Fruit fly (Drosophila melanogaster) whole organism, embryonic: ENCODE results near the gene Cont.

Source experiments
- Adf1 ChIP-seq: fragments of 200-800 bp; sonication (Bioruptor generic); IDR thresholded peaks from 2 replicates; pipeline ENCODE4 v1.3.6; 2022; ENCODE audit warnings: missing biosample characterization, missing genetic modification characterization
- Atf3 ChIP-seq: fragments of 200-800 bp; sonication (Bioruptor generic); optimal IDR thresholded peaks from 3 replicates; lab custom pipeline; 2016; ENCODE audit warnings: missing biosample characterization, missing genetic modification characterization
- CG10209 ChIP-seq: fragments of 200-800 bp; sonication (Bioruptor generic); optimal IDR thresholded peaks from 3 replicates; lab custom pipeline; 2017; ENCODE audit warnings: missing biosample characterization, mild to moderate bottlenecking, missing genetic modification characterization, missing genetic modification reagents
- CG10959 ChIP-seq: fragments of 200-800 bp; sonication (Bioruptor generic); IDR thresholded peaks from 2 replicates; pipeline ENCODE4 v1.3.6; 2022; ENCODE audit warnings: missing biosample characterization, missing genetic modification characterization
- CG11695 ChIP-seq: fragments of 200-800 bp; sonication (Bioruptor generic); IDR thresholded peaks from 3 replicates; pipeline ENCODE4 v1.3.6; 2022; ENCODE audit warnings: missing biosample characterization, missing genetic modification characterization
- CG12236 ChIP-seq: fragments of 200-800 bp; sonication (Bioruptor generic); optimal IDR thresholded peaks from 2 replicates; lab custom pipeline; 2016; ENCODE audit warnings: missing biosample characterization, missing genetic modification characterization
- CG12299 ChIP-seq: fragments of 200-800 bp; sonication (Bioruptor generic); optimal IDR thresholded peaks from 2 replicates; lab custom pipeline; 2018; ENCODE audit warnings: missing biosample characterization, mild to moderate bottlenecking, missing genetic modification characterization
- CG13624 ChIP-seq: fragments of 200-800 bp; sonication (Bioruptor generic); optimal IDR thresholded peaks from 2 replicates; lab custom pipeline; 2016; ENCODE audit warnings: missing biosample characterization, missing genetic modification characterization
- CG14667 ChIP-seq: fragments of 200-800 bp; sonication (Bioruptor generic); IDR thresholded peaks from 2 replicates; pipeline ENCODE4 v1.3.6; 2022; ENCODE audit warnings: missing biosample characterization, missing genetic modification characterization
- CG15479 ChIP-seq: fragments of 200-800 bp; sonication (Bioruptor generic); optimal IDR thresholded peaks from 3 replicates; lab custom pipeline; 2019; ENCODE audit warnings: missing biosample characterization, mild to moderate bottlenecking, missing genetic modification characterization, moderate library complexity
- CG15601 ChIP-seq: fragments of 200-800 bp; sonication (Bioruptor generic); optimal IDR thresholded peaks from 3 replicates; lab custom pipeline; 2019; ENCODE audit warnings: missing biosample characterization, mild to moderate bottlenecking, missing genetic modification characterization, moderate library complexity
- CG32532 ChIP-seq: fragments of 200-800 bp; sonication (Bioruptor generic); IDR thresholded peaks from 2 replicates; pipeline ENCODE4 v1.3.6; 2022; ENCODE audit warnings: missing biosample characterization, missing genetic modification characterization
- CG43689 ChIP-seq: fragments of 200-800 bp; sonication (Bioruptor generic); IDR thresholded peaks from 2 replicates; pipeline ENCODE4 v1.3.6; 2022; ENCODE audit warnings: missing biosample characterization, missing genetic modification characterization
- CG4404 ChIP-seq: fragments of 200-800 bp; sonication (Bioruptor generic); IDR thresholded peaks from 2 replicates; pipeline ENCODE4 v1.3.6; 2022; ENCODE audit warnings: missing biosample characterization, missing genetic modification characterization
- CG4424 ChIP-seq: fragments of 200-800 bp; sonication (Bioruptor generic); optimal IDR thresholded peaks from 3 replicates; lab custom pipeline; 2016; ENCODE audit warnings: missing biosample characterization, missing genetic modification characterization
- CG5245 ChIP-seq: fragments of 200-800 bp; sonication (Bioruptor generic); optimal IDR thresholded peaks from 3 replicates; lab custom pipeline; 2016; ENCODE audit warnings: missing biosample characterization, missing genetic modification characterization
- CG6654 ChIP-seq: fragments of 200-800 bp; sonication (Bioruptor generic); optimal IDR thresholded peaks from 2 replicates; lab custom pipeline; 2017; ENCODE audit warnings: missing biosample characterization, mild to moderate bottlenecking, missing genetic modification characterization
- CG7271 ChIP-seq: fragments of 200-800 bp; sonication (Bioruptor generic); optimal IDR thresholded peaks from 2 replicates; lab custom pipeline; 2018; ENCODE audit warnings: missing biosample characterization, mild to moderate bottlenecking, missing genetic modification characterization, moderate library complexity
- Fer1 ChIP-seq: fragments of 200-800 bp; sonication (Bioruptor generic); optimal IDR thresholded peaks from 2 replicates; lab custom pipeline; 2017; ENCODE audit warnings: missing biosample characterization, mild to moderate bottlenecking, missing genetic modification characterization
- Hand ChIP-seq: fragments of 200-800 bp; sonication (Bioruptor generic); optimal IDR thresholded peaks from 2 replicates; lab custom pipeline; 2017; ENCODE audit warnings: mild to moderate bottlenecking, missing biosample characterization, missing genetic modification reagents, missing genetic modification characterization
- Hsf ChIP-seq: fragments of 200-800 bp; sonication (Bioruptor generic); optimal IDR thresholded peaks from 3 replicates; lab custom pipeline; 2016; ENCODE audit warnings: missing biosample characterization, missing genetic modification characterization
- MBD-R2 ChIP-seq: fragments of 200-800 bp; sonication (Bioruptor generic); IDR thresholded peaks from 2 replicates; pipeline ENCODE4 v1.3.6; 2022; ENCODE audit warnings: missing biosample characterization, missing genetic modification characterization
- Neu2 ChIP-seq: fragments of 200-800 bp; sonication (Bioruptor generic); optimal IDR thresholded peaks from 3 replicates; lab custom pipeline; 2016; ENCODE audit warnings: missing biosample characterization, missing genetic modification characterization, borderline replicate concordance
- Poxn ChIP-seq: fragments of 200-800 bp; sonication (Bioruptor generic); IDR thresholded peaks from 2 replicates; pipeline ENCODE4 v1.3.6; 2022; ENCODE audit warnings: missing biosample characterization, missing genetic modification characterization
- Spps ChIP-seq: fragments of 200-800 bp; sonication (Bioruptor generic); optimal IDR thresholded peaks from 2 replicates; lab custom pipeline; 2018; ENCODE audit warnings: missing biosample characterization, mild to moderate bottlenecking, missing genetic modification characterization
- TFAM ChIP-seq: fragments of 200-800 bp; sonication (Bioruptor generic); optimal IDR thresholded peaks from 2 replicates; lab custom pipeline; 2017; ENCODE audit warnings: missing biosample characterization, missing genetic modification characterization, inconsistent platforms
- bcd ChIP-seq: fragments of 200-800 bp; sonication (Bioruptor generic); optimal IDR thresholded peaks from 2 replicates; lab custom pipeline; 2017; ENCODE audit warnings: missing biosample characterization, mild to moderate bottlenecking, missing genetic modification characterization
- bsh ChIP-seq, 2 experiments: fragments of 200-800 bp; sonication (Bioruptor generic); optimal IDR thresholded peaks; 2 replicates each; lab custom pipeline; 2017 to 2018; ENCODE audit warnings: mild to moderate bottlenecking in 2 of 2, missing biosample characterization in 2 of 2, missing genetic modification characterization in 2 of 2, moderate library complexity in 1 of 2
- ci ChIP-seq: fragments of 200-800 bp; sonication (Bioruptor generic); IDR thresholded peaks from 3 replicates; pipeline ENCODE4 v1.3.6; 2022; ENCODE audit warnings: missing biosample characterization, missing genetic modification characterization
- cwo ChIP-seq: fragments of 200-800 bp; sonication (Bioruptor generic); optimal IDR thresholded peaks from 3 replicates; lab custom pipeline; 2017; ENCODE audit warnings: missing biosample characterization, missing genetic modification characterization, mild to moderate bottlenecking, moderate library complexity, missing genetic modification reagents
- dimm ChIP-seq: fragments of 200-800 bp; sonication (Bioruptor generic); IDR thresholded peaks from 2 replicates; pipeline ENCODE4 v1.3.6; 2022; ENCODE audit warnings: missing biosample characterization, missing genetic modification characterization
- dysf ChIP-seq: fragments of 200-800 bp; sonication (Bioruptor generic); IDR thresholded peaks from 3 replicates; pipeline ENCODE4 v1.3.6; 2022; ENCODE audit warnings: missing biosample characterization, missing genetic modification characterization
- eyg ChIP-seq: fragments of 200-800 bp; sonication (Bioruptor generic); optimal IDR thresholded peaks from 3 replicates; lab custom pipeline; 2016; ENCODE audit warnings: missing biosample characterization, missing genetic modification characterization
- fd64A ChIP-seq: fragments of 200-800 bp; sonication (Bioruptor generic); optimal IDR thresholded peaks from 3 replicates; lab custom pipeline; 2018; ENCODE audit warnings: missing biosample characterization, mild to moderate bottlenecking, missing genetic modification characterization
- insv ChIP-seq, 2 experiments: fragments of 200-800 bp; sonication (Bioruptor generic); optimal IDR thresholded peaks; 3 replicates each; lab custom pipeline; 2016 to 2018; ENCODE audit warnings: missing biosample characterization in 2 of 2, missing genetic modification characterization in 2 of 2
- jigr1 ChIP-seq: fragments of 200-800 bp; sonication (Bioruptor generic); IDR thresholded peaks from 3 replicates; pipeline ENCODE4 v1.3.6; 2022; ENCODE audit warnings: missing biosample characterization, missing genetic modification characterization
- jing ChIP-seq: fragments of 200-800 bp; sonication (Bioruptor generic); optimal IDR thresholded peaks from 2 replicates; lab custom pipeline; 2018; ENCODE audit warnings: missing biosample characterization, mild to moderate bottlenecking, missing genetic modification characterization
- ken ChIP-seq: fragments of 200-800 bp; sonication (Bioruptor generic); IDR thresholded peaks from 3 replicates; pipeline ENCODE4 v1.3.6; 2022; ENCODE audit warnings: missing biosample characterization, missing genetic modification characterization
- kni ChIP-seq: fragments of 200-800 bp; sonication (Bioruptor generic); optimal IDR thresholded peaks from 3 replicates; lab custom pipeline; 2017; ENCODE audit warnings: mild to moderate bottlenecking, missing biosample characterization, missing genetic modification reagents, missing genetic modification characterization
- lab ChIP-seq: fragments of 200-800 bp; sonication (Bioruptor generic); optimal IDR thresholded peaks from 3 replicates; lab custom pipeline; 2017; ENCODE audit warnings: missing biosample characterization, missing genetic modification characterization, mild to moderate bottlenecking, moderate library complexity, missing genetic modification reagents
- nerfin-2 ChIP-seq: fragments of 200-800 bp; sonication (Bioruptor generic); IDR thresholded peaks from 2 replicates; pipeline ENCODE4 v1.3.6; 2022; ENCODE audit warnings: missing biosample characterization, missing genetic modification characterization; ENCODE audit not compliant: partially characterized antibody
- pfk ChIP-seq: fragments of 200-800 bp; sonication (Bioruptor generic); optimal IDR thresholded peaks from 2 replicates; lab custom pipeline; 2018; ENCODE audit warnings: missing biosample characterization, mild to moderate bottlenecking, missing genetic modification characterization, moderate library complexity
- pnt ChIP-seq: fragments of 200-800 bp; sonication (Bioruptor generic); optimal IDR thresholded peaks from 3 replicates; lab custom pipeline; 2016; ENCODE audit warnings: missing biosample characterization, missing genetic modification characterization
- pros ChIP-seq: fragments of 200-800 bp; sonication (Bioruptor generic); optimal IDR thresholded peaks from 3 replicates; lab custom pipeline; 2019; ENCODE audit warnings: missing biosample characterization, mild to moderate bottlenecking, missing genetic modification characterization, moderate library complexity
- pum ChIP-seq: fragments of 200-800 bp; sonication (Bioruptor generic); optimal IDR thresholded peaks from 2 replicates; lab custom pipeline; 2016; ENCODE audit warnings: missing biosample characterization, missing genetic modification characterization
- rib ChIP-seq: fragments of 200-800 bp; sonication (Bioruptor generic); IDR thresholded peaks from 2 replicates; pipeline ENCODE4 v1.3.6; 2022; ENCODE audit warnings: missing biosample characterization, missing genetic modification characterization
- sug ChIP-seq: fragments of 200-800 bp; optimal IDR thresholded peaks from 2 replicates; lab custom pipeline; 2019; ENCODE audit warnings: missing biosample characterization, mild to moderate bottlenecking, missing genetic modification characterization, moderate library complexity
- tin ChIP-seq: fragments of 200-800 bp; sonication (Bioruptor generic); optimal IDR thresholded peaks from 3 replicates; lab custom pipeline; 2016; ENCODE audit warnings: missing biosample characterization, missing genetic modification characterization
- tll ChIP-seq, 2 experiments: fragments of 200-800 bp in 1 of 2; fragments of >200 bp in 1 of 2; sonication (Bioruptor generic) in 1 of 2; optimal IDR thresholded peaks; 2 replicates each; lab custom pipeline; 2017 to 2019; ENCODE audit warnings: missing biosample characterization in 2 of 2, missing genetic modification characterization in 2 of 2, mild to moderate bottlenecking in 1 of 2, moderate library complexity in 1 of 2
- tx ChIP-seq: fragments of 200-800 bp; sonication (Bioruptor generic); optimal IDR thresholded peaks from 2 replicates; lab custom pipeline; 2016; ENCODE audit warnings: missing biosample characterization, missing genetic modification characterization
- wek ChIP-seq: fragments of 200-800 bp; sonication (Bioruptor generic); optimal IDR thresholded peaks from 3 replicates; lab custom pipeline; 2018; ENCODE audit warnings: missing biosample characterization, mild to moderate bottlenecking, missing genetic modification characterization, moderate library complexity

The Cont gene

dm6 chr3R:4333964-4334363 lies 47.1 kb upstream of the Cont start, which contains the start of gene CG9776 (continued):
- TF ChIP-seq CG7271 (peak; percentile 50), dimm (GFP tag; lab: Robert Waterston, UW) (no peak), pfk (GFP tag; lab: Kevin White, UChicago) (no peak), CG4424 (peak; percentile 51), CG10209 (GFP tag; lab: Kevin White, UChicago) (peak; percentile 61), wek (GFP tag; lab: Kevin White, UChicago) (peak; percentile 45), Hand (GFP tag; lab: Kevin White, UChicago) (no peak), tx (GFP tag; lab: Kevin White, UChicago) (peak; percentile 37), tll (GFP tag; optimal IDR thresholded peaks at IDR 0.05; lab: Kevin White, UChicago) (peak in 1 of 2 experiments; percentile 28), jing (GFP tag; lab: Kevin White, UChicago) (no peak), Atf3 (peak; percentile 60), bcd (GFP tag; lab: Kevin White, UChicago) (no peak), Neu2 (GFP tag; lab: Kevin White, UChicago) (peak; percentile 70), CG15479 (GFP tag; lab: Kevin White, UChicago) (peak; percentile 44), TFAM (GFP tag; lab: Kevin White, UChicago) (no peak), ci (GFP tag; lab: Robert Waterston, UW) (peak; percentile 72), jigr1 (GFP tag; lab: Robert Waterston, UW) (no peak), pros (GFP tag; lab: Kevin White, UChicago) (no peak), CG43689 (GFP tag; lab: Robert Waterston, UW) (no peak), pum (peak; percentile 76), CG6654 (no peak), Poxn (no peak), Hsf (GFP tag; lab: Kevin White, UChicago) (peak; percentile 66), bsh (GFP tag; optimal IDR thresholded peaks at IDR 0.05; lab: Kevin White, UChicago) (no peak), CG5245 (no peak), Fer1 (GFP tag; lab: Kevin White, UChicago) (no peak), CG10959 (no peak), lab (GFP tag; lab: Kevin White, UChicago) (no peak), MBD-R2 (GFP tag; lab: Robert Waterston, UW) (peak; percentile 87), Spps (tag; lab: Kevin White, UChicago) (no peak), Adf1 (GFP tag; lab: Robert Waterston, UW) (no peak), kni (GFP tag; lab: Kevin White, UChicago) (no peak), CG12299 (peak; percentile 40), insv (GFP tag; optimal IDR thresholded peaks at IDR 0.05; lab: Kevin White, UChicago) (peak in 1 of 2 experiments; percentile 7), CG12236 (GFP tag; lab: Kevin White, UChicago) (no peak), pnt (GFP tag; lab: Kevin White, UChicago) (peak; percentile 65), CG4404 (no peak), ken (GFP tag; lab: Robert Waterston, UW) (peak; percentile 53; the same call in 2 of the 3 replicates), rib (peak; percentile 53; the same call in 1 of the 2 replicates), CG15601 (tag; lab: Kevin White, UChicago) (no peak), eyg (GFP tag; lab: Kevin White, UChicago) (peak; percentile 41), sug (tag; lab: Kevin White, UChicago) (no peak), CG14667 (no peak), nerfin-2 (peak; percentile 95), cwo (no peak), tin (peak; percentile 47), CG13624 (GFP tag; lab: Kevin White, UChicago) (peak; percentile 54), fd64A (no peak), CG32532 (GFP tag; lab: Robert Waterston, UW) (peak; percentile 70), dysf (peak; percentile 74), CG11695 (GFP tag; lab: Robert Waterston, UW) (0 out of 3 replicates have a peak, but pooled peaks have one; percentile 11)
